Comparison of ENCODE assay signal across 1 fruit fly cellular context in the genomic region with DNA sequence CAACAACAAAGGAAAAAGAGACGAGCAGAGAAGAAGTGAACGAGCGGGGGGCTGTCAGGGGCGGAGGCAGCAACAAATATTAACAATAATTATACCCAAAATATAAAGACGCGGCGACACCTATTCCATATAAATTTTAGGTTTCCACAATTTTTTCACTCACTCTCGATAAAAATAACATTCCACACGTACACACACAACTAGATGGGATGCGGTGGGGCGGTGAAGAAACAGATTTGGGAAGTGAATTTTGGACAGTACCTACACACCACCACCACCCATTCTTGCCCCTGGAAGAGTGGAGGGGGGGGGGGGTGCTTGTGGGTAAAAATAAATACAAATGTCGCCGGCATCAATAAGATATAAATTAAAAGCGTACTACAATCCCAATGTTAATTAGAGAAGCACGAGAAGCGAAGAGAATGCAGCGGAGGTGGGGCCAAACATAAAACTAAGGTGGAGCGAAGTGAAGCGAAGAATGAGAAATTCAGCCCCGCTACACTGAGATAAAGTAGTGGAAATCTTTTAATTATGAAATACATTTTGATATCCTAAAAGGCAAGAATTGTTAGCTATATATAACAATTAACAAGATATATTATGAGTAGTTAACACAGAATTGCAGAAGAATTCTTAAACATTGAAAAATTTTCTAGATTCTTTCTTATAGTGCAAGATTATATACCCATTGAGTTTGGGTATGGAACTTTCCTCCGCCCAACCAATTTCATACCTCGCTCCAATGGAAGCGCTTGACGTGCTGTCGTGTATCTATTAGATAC.
TF ChIP-seq lines count a peak whose summit lies in the region.

No protein-coding gene starts in this region.

TF ChIP-seq in whole organism, embryonic, 481 proteins besides CTCF, POLR2A, EP300 and RAD21 (continued from another document):
- TF ChIP-seq CG5245 (GFP tag; optimal IDR thresholded peaks at IDR 0.05; lab: Kevin White, UChicago) (peak; percentile 49), zf30C (GFP tag; optimal IDR thresholded peaks at IDR 0.05; lab: Kevin White, UChicago) (peak; percentile 34), vvl (GFP tag; IDR thresholded peaks at IDR 0.05; lab: Robert Waterston, UW) (peak; percentile 89), CG11695 (GFP tag; IDR thresholded peaks at IDR 0.05; lab: Robert Waterston, UW) (peak; percentile 57; the same call in 1 of the 3 replicates), ci (GFP tag; IDR thresholded peaks at IDR 0.05; lab: Robert Waterston, UW) (peak; percentile 74; the same call in 2 of the 3 replicates), btn (GFP tag; optimal IDR thresholded peaks at IDR 0.05; lab: Kevin White, UChicago) (no peak), grn (GFP tag; optimal IDR thresholded peaks at IDR 0.05; lab: Kevin White, UChicago) (no peak), exex (tag; optimal IDR thresholded peaks at IDR 0.05; lab: Kevin White, UChicago) (no peak)
